Worm (Caenorhabditis elegans): ENCODE results near the gene srp-1.

srp-1 gene

ce11 chrV:723895-724352 lies 29.2 kb upstream of the srp-1 start, which contains the start of gene fbxb-72 (continued):
- TF ChIP-seq F26F4.8 (GFP tag; conservative IDR thresholded peaks at IDR 0.05) (no peak), unc-130 (GFP tag; optimal IDR thresholded peaks at IDR 0.05) (no peak), tag-97 (GFP tag; IDR thresholded peaks at IDR 0.05) (no peak), mxl-2 (GFP tag; conservative IDR thresholded peaks at IDR 0.05) (peak; percentile 24; the same call in 1 of the 2 replicates)

- TF ChIP-seq set-16 (GFP tag; IDR thresholded peaks at IDR 0.05) = peak; percentile 87
- TF ChIP-seq lsy-2 (tag; optimal IDR thresholded peaks at IDR 0.05) = peak in 1 of 2 experiments; percentile 11
- TF ChIP-seq aha-1 (tag) = peak; percentile 92
- TF ChIP-seq nhr-237 (tag; optimal IDR thresholded peaks at IDR 0.05) = no peak
- no peak for TF ChIP-seq fkh-10 (GFP tag; optimal IDR thresholded peaks at IDR 0.05)
- 0 out of 2 replicates have a peak, but pooled peaks have one; percentile 31 for TF ChIP-seq dmd-9 (GFP tag; IDR thresholded peaks at IDR 0.05)
- TF ChIP-seq lim-7 (GFP tag; IDR thresholded peaks at IDR 0.05) = 0 out of 2 replicates have a peak, but pooled peaks have one; percentile 26
These were observed 28.6 kb upstream of the srp-1 start for ce11 chrV:724470-724890.

- TF ChIP-seq ceh-20 (GFP tag; IDR thresholded peaks at IDR 0.05) (no peak), lin-13 (GFP tag; optimal IDR thresholded peaks at IDR 0.05) (no peak), unc-130 (GFP tag; optimal IDR thresholded peaks at IDR 0.05) (no peak), dmd-9 (GFP tag; IDR thresholded peaks at IDR 0.05) (no peak), nhr-28 (tag; optimal IDR thresholded peaks at IDR 0.05) (no peak), lin-39 (tag; optimal IDR thresholded peaks at IDR 0.05) (no peak), hlh-11 (tag; optimal IDR thresholded peaks at IDR 0.05) (no peak), daf-8 (GFP tag; IDR thresholded peaks at IDR 0.05) (no peak), dmd-8 (GFP tag; IDR thresholded peaks at IDR 0.05) (peak; percentile 65; the same call in 1 of the 2 replicates), pha-4 (GFP tag; IDR thresholded peaks at IDR 0.05) (no peak; the same call in 1 of the 2 replicates), pha-4 (tag; optimal IDR thresholded peaks at IDR 0.05) (no peak), jun-1 (tag; optimal IDR thresholded peaks at IDR 0.05) (no peak), nhr-102 (tag; optimal IDR thresholded peaks at IDR 0.05) (no peak), hmg-1.1 (GFP tag; IDR thresholded peaks at IDR 0.05) (no peak), mxl-3 (GFP tag; optimal IDR thresholded peaks at IDR 0.05) (no peak), nhr-111 (GFP tag; optimal IDR thresholded peaks at IDR 0.05) (no peak), ceh-32 (tag; optimal IDR thresholded peaks at IDR 0.05; ENCODE audit: poor library complexity) (no peak), arid-1 (GFP tag; conservative IDR thresholded peaks at IDR 0.05) (0 out of 2 replicates have a peak, but pooled peaks have one; percentile 12), daf-12 (tag; optimal IDR thresholded peaks at IDR 0.05) (no peak), mes-2 (tag; optimal IDR thresholded peaks at IDR 0.05; ENCODE audit: poor library complexity, severe bottlenecking) (peak; percentile 62), daf-19 (GFP tag; conservative IDR thresholded peaks at IDR 0.05) (no peak), hlh-30 (tag; optimal IDR thresholded peaks at IDR 0.05; ENCODE audit: insufficient read depth) (peak; percentile 3), duxl-1 (tag; optimal IDR thresholded peaks at IDR 0.05; ENCODE audit: poor library complexity) (peak; percentile 54), fos-1 (tag; optimal IDR thresholded peaks at IDR 0.05) (no peak), aha-1 (tag) (peak; percentile 81), zfp-3 (GFP tag; conservative IDR thresholded peaks at IDR 0.05) (no peak; the same call in 1 of the 2 replicates), T26A8.4 (GFP tag; IDR thresholded peaks at IDR 0.05) (peak; percentile 5), unc-39 (tag; optimal IDR thresholded peaks at IDR 0.05) (no peak), gei-8 (GFP tag; optimal IDR thresholded peaks at IDR 0.05) (no peak), nhr-11 (tag; optimal IDR thresholded peaks at IDR 0.05) (no peak), vab-7 (GFP tag; IDR thresholded peaks at IDR 0.05) (no peak), egl-27 (tag; optimal IDR thresholded peaks at IDR 0.05) (no peak), unc-62 (GFP tag; optimal IDR thresholded peaks at IDR 0.05 in 1 of 2) (peak in 1 of 2 experiments; percentile 90), unc-62 (tag; optimal IDR thresholded peaks at IDR 0.05) (no peak), lin-1 (GFP tag; IDR thresholded peaks at IDR 0.05) (no peak), lin-29 (GFP tag; IDR thresholded peaks at IDR 0.05) (no peak), tag-97 (GFP tag; IDR thresholded peaks at IDR 0.05) (no peak), lin-38 (GFP tag; IDR thresholded peaks at IDR 0.05) (no peak)
These were observed 27.9 kb upstream of the srp-1 start for ce11 chrV:724946-725806.

Data from whole organism, L4 larva.